Worm (Caenorhabditis elegans): ENCODE results near the gene ngn-1.
"Not testable (repeated sequence)": the region's sequence is repeated elsewhere in the genome, so short reads cannot be mapped to it uniquely, and the experiment has no call there.

- TF ChIP-seq flt-1 (GFP tag; IDR thresholded peaks at IDR 0.05); klf-2 (GFP tag; conservative IDR thresholded peaks at IDR 0.05); tab-1 (GFP tag; IDR thresholded peaks at IDR 0.05); ztf-29 (GFP tag; IDR thresholded peaks at IDR 0.05); ztf-23 (GFP tag; IDR thresholded peaks at IDR 0.05); T22C8.4 (GFP tag; IDR thresholded peaks at IDR 0.05); cog-1 (tag; optimal IDR thresholded peaks at IDR 0.05); med-1 (GFP tag; optimal IDR thresholded peaks at IDR 0.05; ENCODE audit: insufficient read depth): not testable (repeated sequence)
These were observed 46.8 kb upstream of the ngn-1 start, which contains the start of gene gpx-4 for ce11 chrIV:2674915-2675314.

All from whole organism, midembryonic.